Worm (Caenorhabditis elegans) whole organism, late embryonic: ENCODE measurements around the gene ZK697.14.

ENCODE experiments used
- C08G9.2 ChIP-seq: sonication (generic microtip); optimal IDR thresholded peaks from 2 replicates; lab custom pipeline; 2016; ENCODE audit warnings: mild to moderate bottlenecking, missing genetic modification characterization, moderate library complexity, missing compliant biosample characterization
- K02D7.2 ChIP-seq: sonication (generic microtip); optimal IDR thresholded peaks from 2 replicates; lab custom pipeline; 2017; ENCODE audit warnings: mild to moderate bottlenecking, missing genetic modification characterization, missing compliant biosample characterization
- K09A11.1 ChIP-seq: sonication (generic microtip); optimal IDR thresholded peaks from 2 replicates; lab custom pipeline; 2017; ENCODE audit warnings: antibody characterized with exemption, mild to moderate bottlenecking, missing genetic modification characterization, missing compliant biosample characterization; ENCODE audit not compliant: insufficient read depth
- Y22D7AL.16 ChIP-seq: sonication (generic microtip); optimal IDR thresholded peaks from 2 replicates; lab custom pipeline; 2016; ENCODE audit warnings: missing genetic modification characterization, missing compliant biosample characterization
- ahr-1 ChIP-seq: sonication (generic microtip); optimal IDR thresholded peaks from 2 replicates; lab custom pipeline; 2016; ENCODE audit warnings: missing genetic modification characterization, missing compliant biosample characterization
- ceh-14 ChIP-seq: sonication (generic microtip); optimal IDR thresholded peaks from 2 replicates; lab custom pipeline; 2016; ENCODE audit warnings: missing genotype, missing genetic modification characterization, missing compliant biosample characterization
- ceh-18 ChIP-seq: sonication (generic microtip); optimal IDR thresholded peaks from 2 replicates; lab custom pipeline; 2016; ENCODE audit warnings: missing genetic modification characterization, missing compliant biosample characterization
- ceh-19 ChIP-seq: fragments of 200-800 bp; sonication (Bioruptor generic); optimal IDR thresholded peaks from 2 replicates; lab custom pipeline; 2018; ENCODE audit warnings: mild to moderate bottlenecking, missing genetic modification characterization, missing compliant biosample characterization
- ceh-22 ChIP-seq: sonication (generic microtip); optimal IDR thresholded peaks from 2 replicates; lab custom pipeline; 2017; ENCODE audit warnings: missing biosample characterization, missing genetic modification characterization
- ceh-24 ChIP-seq: sonication (generic microtip); optimal IDR thresholded peaks from 2 replicates; lab custom pipeline; 2016; ENCODE audit warnings: mild to moderate bottlenecking, missing genetic modification characterization, missing compliant biosample characterization
- ceh-30 ChIP-seq: fragments of 150-350 bp; optimal IDR thresholded peaks from 2 replicates; lab custom pipeline; 2014; ENCODE audit warnings: missing biosample characterization, missing genetic modification characterization
- ceh-45 ChIP-seq: fragments of 200-800 bp; sonication (Bioruptor generic); IDR thresholded peaks from 2 replicates; pipeline ENCODE4 v1.3.6; 2022; ENCODE audit warnings: missing genetic modification reagents, missing genetic modification characterization, missing compliant biosample characterization
- ceh-48 ChIP-seq: sonication (generic microtip); optimal IDR thresholded peaks from 2 replicates; lab custom pipeline; 2016; ENCODE audit warnings: missing genetic modification characterization, inconsistent platforms, missing compliant biosample characterization
- ceh-6 ChIP-seq: fragments of 200-800 bp; sonication (Bioruptor generic); optimal IDR thresholded peaks from 2 replicates; lab custom pipeline; 2018; ENCODE audit warnings: mild to moderate bottlenecking, missing genetic modification characterization, missing compliant biosample characterization
- ceh-9 ChIP-seq: sonication (generic microtip); optimal IDR thresholded peaks from 2 replicates; lab custom pipeline; 2016; ENCODE audit warnings: mild to moderate bottlenecking, missing genetic modification characterization, inconsistent platforms, missing compliant biosample characterization
- che-1 ChIP-seq: sonication (generic microtip); optimal IDR thresholded peaks from 2 replicates; lab custom pipeline; 2016; ENCODE audit warnings: mild to moderate bottlenecking, missing genetic modification characterization, missing compliant biosample characterization
- dve-1 ChIP-seq: sonication (generic microtip); optimal IDR thresholded peaks from 2 replicates; lab custom pipeline; 2017; ENCODE audit warnings: antibody characterized with exemption, mild to moderate bottlenecking, missing genetic modification characterization, missing compliant biosample characterization
- elt-2 ChIP-seq: sonication (generic microtip); optimal IDR thresholded peaks from 2 replicates; lab custom pipeline; 2016; ENCODE audit warnings: missing genetic modification reagents, missing genetic modification characterization, missing compliant biosample characterization
- elt-4 ChIP-seq: sonication (generic microtip); optimal IDR thresholded peaks from 2 replicates; lab custom pipeline; 2016; ENCODE audit warnings: missing genetic modification characterization, missing compliant biosample characterization
- ets-4 ChIP-seq: sonication (generic microtip); optimal IDR thresholded peaks from 2 replicates; lab custom pipeline; 2016; ENCODE audit warnings: missing genetic modification characterization, missing compliant biosample characterization
- eyg-1 ChIP-seq: sonication (generic microtip); optimal IDR thresholded peaks from 2 replicates; lab custom pipeline; 2016; ENCODE audit warnings: missing genotype, missing genetic modification characterization, missing compliant biosample characterization
- fkh-10 ChIP-seq: fragments of 150-350 bp; optimal IDR thresholded peaks from 2 replicates; lab custom pipeline; 2014; ENCODE audit warnings: missing biosample characterization, missing genetic modification reagents, missing genetic modification characterization
- hlh-13 ChIP-seq: fragments of 200-800 bp; sonication (Bioruptor generic); optimal IDR thresholded peaks from 2 replicates; lab custom pipeline; 2018; ENCODE audit warnings: mild to moderate bottlenecking, missing genetic modification characterization, missing compliant biosample characterization
- lim-6 ChIP-seq: sonication (generic microtip); optimal IDR thresholded peaks from 2 replicates; lab custom pipeline; 2016; ENCODE audit warnings: missing genetic modification characterization, missing compliant biosample characterization
- nfya-1 ChIP-seq: sonication (generic microtip); optimal IDR thresholded peaks from 2 replicates; lab custom pipeline; 2017; ENCODE audit warnings: missing genetic modification characterization, mild to moderate bottlenecking, missing compliant biosample characterization, antibody characterized with exemption, moderate library complexity
- odd-2 ChIP-seq: sonication (generic microtip); optimal IDR thresholded peaks from 2 replicates; lab custom pipeline; 2017; ENCODE audit warnings: antibody characterized with exemption, mild to moderate bottlenecking, missing genetic modification characterization, missing compliant biosample characterization
- pag-3 ChIP-seq: sonication (generic microtip); optimal IDR thresholded peaks from 2 replicates; lab custom pipeline; 2016; ENCODE audit warnings: missing compliant biosample characterization, missing genetic modification characterization, borderline replicate concordance
- pat-9 ChIP-seq: fragments of 200-800 bp; sonication (Bioruptor generic); optimal IDR thresholded peaks from 2 replicates; lab custom pipeline; 2018; ENCODE audit warnings: mild to moderate bottlenecking, missing genetic modification characterization, moderate library complexity, missing compliant biosample characterization
- pha-2 ChIP-seq: sonication (generic microtip); optimal IDR thresholded peaks from 2 replicates; lab custom pipeline; 2017; ENCODE audit warnings: mild to moderate bottlenecking, missing genetic modification characterization, missing compliant biosample characterization
- pha-4 ChIP-seq: fragments of 150-350 bp; optimal IDR thresholded peaks from 2 replicates; lab custom pipeline; 2018; ENCODE audit warnings: missing biosample characterization, missing genetic modification reagents, missing genetic modification characterization
- pqm-1 ChIP-seq: sonication (generic microtip); optimal IDR thresholded peaks from 2 replicates; lab custom pipeline; 2016; ENCODE audit warnings: missing genetic modification characterization, missing compliant biosample characterization
- pros-1 ChIP-seq: fragments of 150-350 bp; optimal IDR thresholded peaks from 2 replicates; lab custom pipeline; 2014; ENCODE audit warnings: missing biosample characterization, missing genetic modification reagents, missing genetic modification characterization
- sdc-2 ChIP-seq: sonication (generic microtip); optimal IDR thresholded peaks from 2 replicates; lab custom pipeline; 2016; ENCODE audit warnings: missing genotype, missing genetic modification characterization, missing compliant biosample characterization
- sox-4 ChIP-seq: sonication (generic microtip); optimal IDR thresholded peaks from 2 replicates; lab custom pipeline; 2017; ENCODE audit warnings: mild to moderate bottlenecking, missing genetic modification characterization, inconsistent platforms, missing compliant biosample characterization
- syd-9 ChIP-seq: sonication (generic microtip); optimal IDR thresholded peaks from 2 replicates; lab custom pipeline; 2016; ENCODE audit warnings: mild to moderate bottlenecking, missing genetic modification characterization, moderate library complexity, missing compliant biosample characterization
- tbx-2 ChIP-seq: sonication (generic microtip); optimal IDR thresholded peaks from 2 replicates; lab custom pipeline; 2016; ENCODE audit warnings: missing genetic modification characterization, missing compliant biosample characterization
- tbx-7 ChIP-seq: sonication (generic microtip); optimal IDR thresholded peaks from 2 replicates; lab custom pipeline; 2016; ENCODE audit warnings: missing genotype, missing genetic modification characterization, missing compliant biosample characterization
- unc-3 ChIP-seq, 2 experiments: fragments of 200-800 bp in 1 of 2; sonication (Bioruptor generic) in 1 of 2; sonication (generic microtip) in 1 of 2; conservative IDR thresholded peaks in 1 of 2; optimal IDR thresholded peaks in 1 of 2; 2 replicates each; pipeline versions ENCODE4 v1.3.6 to Lab custom; 2016 to 2022; ENCODE audit warnings: missing compliant biosample characterization in 2 of 2, missing genetic modification characterization in 2 of 2, missing genetic modification reagents in 1 of 2
- unc-42 ChIP-seq: sonication (generic microtip); optimal IDR thresholded peaks from 2 replicates; lab custom pipeline; 2016; ENCODE audit warnings: missing genotype, missing genetic modification characterization, missing compliant biosample characterization
- unc-86 ChIP-seq: sonication (generic microtip); optimal IDR thresholded peaks from 2 replicates; lab custom pipeline; 2016; ENCODE audit warnings: missing genetic modification characterization, missing compliant biosample characterization
- zip-5 ChIP-seq: sonication (generic microtip); optimal IDR thresholded peaks from 2 replicates; lab custom pipeline; 2016; ENCODE audit warnings: missing genetic modification characterization, missing compliant biosample characterization

ZK697.14 gene

DNA sequence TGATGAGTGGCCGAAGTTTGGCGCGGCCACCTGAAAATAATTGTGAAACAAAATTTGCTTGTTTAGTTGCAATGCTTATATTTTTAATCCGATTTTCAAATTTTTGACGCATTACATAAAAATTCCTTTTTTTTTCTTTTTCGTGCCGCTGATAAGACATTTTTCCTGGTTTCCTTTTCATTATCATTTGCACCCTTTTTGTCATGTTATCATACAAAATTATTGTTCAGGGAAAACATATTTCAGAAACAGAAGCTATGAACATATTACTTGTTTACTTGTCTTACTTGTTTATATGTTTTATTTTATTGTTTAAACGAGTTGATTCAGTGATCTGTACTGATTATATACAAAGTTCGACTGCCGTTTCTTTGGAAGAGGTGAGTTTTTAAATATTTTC lies 5.2 kb upstream of the ZK697.14 start, which contains the start of gene clec-205:
Gene clec-205 (plus strand): TSS at position 212 of the 400 bp plus-strand sequence.
- no peak for TF ChIP-seq ceh-14 (tag; lab: Kevin White, UChicago)
- TF ChIP-seq ceh-18: no peak
- no peak for TF ChIP-seq ets-4 (tag; lab: Kevin White, UChicago)
- TF ChIP-seq eyg-1 (tag; lab: Kevin White, UChicago): no peak
- no peak for TF ChIP-seq unc-86 (tag; lab: Kevin White, UChicago)
- peak; percentile 10 for TF ChIP-seq elt-2 (tag; lab: Kevin White, UChicago)
- no peak for TF ChIP-seq pat-9 (tag; lab: Kevin White, UChicago)
- no peak for TF ChIP-seq pha-2 (tag; lab: Kevin White, UChicago)
- TF ChIP-seq, all 69 proteins: peak for 1

DNA sequence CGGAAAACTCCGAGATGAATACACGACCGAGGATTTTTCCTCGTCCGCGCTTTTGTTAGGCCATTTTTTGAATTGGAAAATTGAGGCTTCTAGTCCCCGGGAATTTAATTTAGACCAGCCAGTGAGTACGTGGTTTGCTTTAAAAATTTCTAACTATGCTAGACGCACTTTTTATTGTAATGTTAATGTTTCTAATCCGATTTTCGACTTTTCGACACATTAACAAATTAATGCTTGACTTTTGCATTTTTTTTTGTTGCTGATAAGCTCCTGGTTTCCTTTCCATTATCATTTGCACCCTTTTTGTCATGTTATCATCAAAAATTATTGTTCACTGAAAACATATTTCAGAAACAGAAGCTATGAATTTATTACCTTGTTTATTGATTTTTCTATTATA lies 1.4 kb upstream of the ZK697.14 start, which contains the start of gene clec-204:
Gene clec-204 (plus strand): TSS at position 301 of the 400 bp plus-strand sequence.
- no peak for TF ChIP-seq ceh-48
- TF ChIP-seq ceh-22 (tag; lab: Kevin White, UChicago): no peak
- TF ChIP-seq eyg-1 (tag; lab: Kevin White, UChicago): no peak
- no peak for TF ChIP-seq pqm-1
- no peak for TF ChIP-seq ceh-24 (tag; lab: Kevin White, UChicago)
- no peak for TF ChIP-seq ceh-6 (GFP tag; lab: Kevin White, UChicago)
- no peak for TF ChIP-seq unc-42 (tag; lab: Kevin White, UChicago)
- no peak for TF ChIP-seq K02D7.2 (tag; lab: Kevin White, UChicago)
- TF ChIP-seq ceh-18: no peak
- TF ChIP-seq ahr-1 (tag; lab: Kevin White, UChicago): no peak

- TF ChIP-seq sdc-2 (tag; lab: Kevin White, UChicago): no peak
- no peak for TF ChIP-seq ceh-45 (GFP tag; lab: Robert Waterston, UW)
- TF ChIP-seq lim-6 (tag; lab: Kevin White, UChicago): no peak
- no peak for TF ChIP-seq tbx-2 (tag; lab: Kevin White, UChicago)
- no peak for TF ChIP-seq C08G9.2 (tag; lab: Kevin White, UChicago)
- TF ChIP-seq ceh-30 (tag; lab: Kevin White, UChicago): no peak
- no peak for TF ChIP-seq Y22D7AL.16 (tag; lab: Kevin White, UChicago)
- TF ChIP-seq tbx-7 (tag; lab: Kevin White, UChicago): no peak
- TF ChIP-seq ceh-48: no peak
- no peak for TF ChIP-seq pag-3 (tag; lab: Kevin White, UChicago)
- no peak for TF ChIP-seq ceh-9 (tag; lab: Kevin White, UChicago)
- TF ChIP-seq unc-3 (GFP tag; conservative IDR thresholded peaks at IDR 0.05; lab: Robert Waterston, UW): no peak
- TF ChIP-seq unc-3 (tag; optimal IDR thresholded peaks at IDR 0.05; lab: Kevin White, UChicago): no peak
- no peak for TF ChIP-seq ahr-1 (tag; lab: Kevin White, UChicago)
- TF ChIP-seq zip-5 (tag; lab: Kevin White, UChicago): no peak
- TF ChIP-seq K09A11.1: no peak
- TF ChIP-seq nfya-1 (tag; lab: Kevin White, UChicago): no peak
- no peak for TF ChIP-seq ceh-6 (GFP tag; lab: Kevin White, UChicago)
These were observed 610 bp upstream of the ZK697.14 start for ce11 chrV:1756099-1756498.

DNA sequence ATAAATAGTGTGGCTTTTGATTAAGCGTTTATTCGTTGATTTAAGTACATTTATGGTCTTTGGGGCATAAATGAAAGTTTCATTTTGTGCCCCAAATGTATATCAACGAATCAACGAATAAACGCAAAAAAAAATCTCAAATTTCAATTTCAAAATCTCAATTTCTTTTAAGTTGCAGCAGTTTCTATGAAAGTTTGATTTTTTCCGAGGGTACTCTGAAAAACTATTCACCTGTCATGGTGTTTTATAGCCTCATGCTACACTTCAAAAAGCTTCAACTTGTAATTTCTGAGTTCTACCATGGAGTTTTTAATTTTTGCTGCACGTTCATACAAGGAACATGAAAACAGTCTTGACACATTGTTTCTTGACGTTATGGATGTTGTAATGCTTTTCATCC lies 3.0 kb downstream of the ZK697.14 start, which contains the start of gene ZK697.1:
Gene ZK697.1 (plus strand): TSS at position 301 of the 400 bp plus-strand sequence.
- no peak for TF ChIP-seq dve-1 (tag; lab: Kevin White, UChicago)
- no peak for TF ChIP-seq lim-6 (tag; lab: Kevin White, UChicago)
- no peak for TF ChIP-seq fkh-10
- no peak for TF ChIP-seq pha-4
- TF ChIP-seq che-1 (tag; lab: Kevin White, UChicago): no peak
- TF ChIP-seq elt-4 (tag; lab: Kevin White, UChicago): no peak
- TF ChIP-seq sox-4 (tag; lab: Kevin White, UChicago): no peak
- no peak for TF ChIP-seq ahr-1 (tag; lab: Kevin White, UChicago)
- no peak for TF ChIP-seq elt-2 (tag; lab: Kevin White, UChicago)
- no peak for TF ChIP-seq hlh-13 (GFP tag; lab: Kevin White, UChicago)
- TF ChIP-seq syd-9 (tag; lab: Kevin White, UChicago): no peak
- no peak for TF ChIP-seq ets-4 (tag; lab: Kevin White, UChicago)
- TF ChIP-seq pros-1 (tag; lab: Kevin White, UChicago): no peak
- no peak for TF ChIP-seq ceh-19 (GFP tag; lab: Kevin White, UChicago)
- TF ChIP-seq pag-3 (tag; lab: Kevin White, UChicago): no peak
- no peak for TF ChIP-seq odd-2
